Fruit fly (Drosophila melanogaster) whole organism, wandering third instar larva: ENCODE data around the gene LUBEL.
A peak's percentile ranks its signal among the peaks of the same experiment; 100 is the strongest.

ENCODE experiments used
- Abd-B ChIP-seq: fragments of >200 bp; optimal IDR thresholded peaks from 2 replicates; lab custom pipeline; 2017; ENCODE audit warnings: missing biosample characterization, missing genetic modification characterization
- CG32264 ChIP-seq: fragments of 200-800 bp; sonication (Bioruptor generic); optimal IDR thresholded peaks from 2 replicates; lab custom pipeline; 2016; ENCODE audit warnings: missing biosample characterization, missing genetic modification characterization
- Dfd ChIP-seq: fragments of >200 bp; optimal IDR thresholded peaks from 2 replicates; lab custom pipeline; 2017; ENCODE audit warnings: missing biosample characterization, missing genetic modification characterization
- Dif ChIP-seq: fragments of 200-275, 200-300 bp; sonication (Bioruptor generic); optimal IDR thresholded peaks from 2 replicates; lab custom pipeline; 2018; ENCODE audit warnings: missing biosample characterization, missing genetic modification characterization; ENCODE audit not compliant: partially characterized antibody
- GATAd ChIP-seq: sonication (Bioruptor generic); optimal IDR thresholded peaks from 2 replicates; lab custom pipeline; 2016; ENCODE audit warnings: missing biosample characterization, missing genetic modification characterization
- Hnf4 ChIP-seq: fragments of 200-800 bp; sonication (Bioruptor generic); optimal IDR thresholded peaks from 2 replicates; lab custom pipeline; 2016; ENCODE audit warnings: missing biosample characterization, mild to moderate bottlenecking, missing genetic modification characterization
- Hr78 ChIP-seq: fragments of >200 bp; optimal IDR thresholded peaks from 2 replicates; lab custom pipeline; 2017; ENCODE audit warnings: missing biosample characterization, missing genetic modification characterization
- Hr83 ChIP-seq: fragments of 200-300 bp; sonication (Bioruptor generic); optimal IDR thresholded peaks from 2 replicates; lab custom pipeline; 2016; ENCODE audit warnings: missing biosample characterization, mild to moderate bottlenecking, missing genetic modification characterization, moderate library complexity; ENCODE audit not compliant: poor library complexity, severe bottlenecking
- N ChIP-seq: fragments of >200 bp; optimal IDR thresholded peaks from 2 replicates; lab custom pipeline; 2018; ENCODE audit warnings: missing biosample characterization, missing external identifiers, missing genetic modification characterization
- Rel ChIP-seq, 2 experiments: fragments of 200-800 bp; sonication (Bioruptor generic) in 1 of 2; optimal IDR thresholded peaks; 2 replicates in 1 of 2; 3 replicates in 1 of 2; lab custom pipeline; 2016 to 2019; ENCODE audit warnings: mild to moderate bottlenecking in 2 of 2, missing biosample characterization in 2 of 2, missing genetic modification characterization in 2 of 2, moderate library complexity in 1 of 2
- Sp1 ChIP-seq: fragments of 200-800 bp; sonication (Bioruptor generic); optimal IDR thresholded peaks from 3 replicates; lab custom pipeline; 2019; ENCODE audit warnings: missing biosample characterization, mild to moderate bottlenecking, missing genetic modification characterization, moderate library complexity
- Vsx2 ChIP-seq: fragments of 200-300, 225-300 bp; sonication (Bioruptor generic); optimal IDR thresholded peaks from 2 replicates; lab custom pipeline; 2018; ENCODE audit warnings: missing biosample characterization, missing genetic modification characterization; ENCODE audit not compliant: partially characterized antibody
- br ChIP-seq: fragments of 200-800 bp; sonication (Bioruptor generic); optimal IDR thresholded peaks from 2 replicates; lab custom pipeline; 2016; ENCODE audit warnings: missing biosample characterization, missing genetic modification characterization
- brk ChIP-seq: fragments of 200-800 bp; sonication (Bioruptor generic); optimal IDR thresholded peaks from 2 replicates; lab custom pipeline; 2016; ENCODE audit warnings: missing biosample characterization, mild to moderate bottlenecking, missing genetic modification characterization
- dl ChIP-seq, 2 experiments: fragments of 175-275, 200-275 bp in 1 of 2; fragments of 200-275 bp in 1 of 2; sonication (Bioruptor generic); optimal IDR thresholded peaks; lab custom pipeline; 2018; ENCODE audit warnings: mild to moderate bottlenecking in 2 of 2, missing biosample characterization in 2 of 2, missing genetic modification characterization in 2 of 2, moderate library complexity in 2 of 2; ENCODE audit not compliant: partially characterized antibody in 2 of 2, insufficient read depth in 1 of 2
- dmrt93B ChIP-seq: fragments of 200-800 bp; sonication (Bioruptor generic); optimal IDR thresholded peaks from 2 replicates; lab custom pipeline; 2018; ENCODE audit warnings: missing biosample characterization, mild to moderate bottlenecking, missing genetic modification characterization
- dsf ChIP-seq: sonication (Bioruptor generic); optimal IDR thresholded peaks from 2 replicates; lab custom pipeline; 2016; ENCODE audit warnings: missing biosample characterization, missing genetic modification characterization, borderline replicate concordance
- ey ChIP-seq: fragments of 200-800 bp; sonication (Bioruptor generic); optimal IDR thresholded peaks from 2 replicates; lab custom pipeline; 2016; ENCODE audit warnings: missing biosample characterization, missing genetic modification characterization
- foxo ChIP-seq, 2 experiments: fragments of 200-800 bp; sonication (Bioruptor generic); optimal IDR thresholded peaks; 2 replicates in 1 of 2; 3 replicates in 1 of 2; lab custom pipeline; 2016 to 2017; ENCODE audit warnings: missing biosample characterization in 2 of 2, missing genetic modification characterization in 2 of 2
- fru ChIP-seq: fragments of 200-800 bp; sonication (Bioruptor generic); optimal IDR thresholded peaks from 3 replicates; lab custom pipeline; 2016; ENCODE audit warnings: missing biosample characterization, mild to moderate bottlenecking, missing genetic modification characterization
- h ChIP-seq: fragments of 200-800 bp; sonication (Bioruptor generic); optimal IDR thresholded peaks from 3 replicates; lab custom pipeline; 2016; ENCODE audit warnings: missing biosample characterization, mild to moderate bottlenecking, missing genetic modification characterization
- jim ChIP-seq: fragments of 175-275, 200-325 bp; sonication (Bioruptor generic); optimal IDR thresholded peaks from 2 replicates; lab custom pipeline; 2016; ENCODE audit warnings: missing biosample characterization, mild to moderate bottlenecking, missing genetic modification characterization
- lola ChIP-seq: fragments of >200 bp; optimal IDR thresholded peaks from 2 replicates; lab custom pipeline; 2017; ENCODE audit warnings: missing biosample characterization, missing genetic modification characterization
- pan ChIP-seq: fragments of >200 bp; optimal IDR thresholded peaks from 2 replicates; lab custom pipeline; 2017
- psq ChIP-seq: fragments of 200-800 bp; sonication (Bioruptor generic); optimal IDR thresholded peaks from 3 replicates; lab custom pipeline; 2017; ENCODE audit warnings: missing biosample characterization, mild to moderate bottlenecking, missing genetic modification characterization, moderate library complexity
- rgr ChIP-seq: fragments of 200-800 bp; sonication (Bioruptor generic); optimal IDR thresholded peaks from 3 replicates; lab custom pipeline; 2016; ENCODE audit warnings: missing biosample characterization, mild to moderate bottlenecking, missing genetic modification characterization
- sage ChIP-seq: fragments of 200-800 bp; sonication (Bioruptor generic); optimal IDR thresholded peaks from 2 replicates; lab custom pipeline; 2016; ENCODE audit warnings: missing biosample characterization, mild to moderate bottlenecking, missing genetic modification characterization
- sv ChIP-seq: fragments of 200-800 bp; sonication (Bioruptor generic); optimal IDR thresholded peaks from 3 replicates; lab custom pipeline; 2016; ENCODE audit warnings: missing biosample characterization, missing genetic modification characterization
- tai ChIP-seq: sonication (Bioruptor generic); optimal IDR thresholded peaks from 2 replicates; lab custom pipeline; 2016; ENCODE audit warnings: missing biosample characterization, missing genetic modification characterization
- usp ChIP-seq: fragments of >200 bp; optimal IDR thresholded peaks from 2 replicates; lab custom pipeline; 2017; ENCODE audit warnings: missing biosample characterization, missing genetic modification characterization
- woc ChIP-seq: sonication (Bioruptor generic); optimal IDR thresholded peaks from 2 replicates; lab custom pipeline; 2016; ENCODE audit warnings: missing biosample characterization, mild to moderate bottlenecking, missing genetic modification characterization

Gene LUBEL

dm6 chr2L:6740088-6740487, 32.5 kb downstream of the LUBEL start, which contains the start of gene TTLL3A:
TSS of gene TTLL3A (minus strand) at chr2L:6740188.
- no peak for TF ChIP-seq sage
- TF ChIP-seq foxo (GFP tag; optimal IDR thresholded peaks at IDR 0.05; lab: Kevin White, UChicago): no peak
- no peak for TF ChIP-seq Abd-B (GFP tag; lab: Kevin White, UChicago)
- TF ChIP-seq CG32264: no peak
- no peak for TF ChIP-seq tai (GFP tag; lab: Kevin White, UChicago)
- TF ChIP-seq Hr78 (GFP tag; lab: Kevin White, UChicago): no peak
- TF ChIP-seq Dif (GFP tag; lab: Kevin White, UChicago): no peak
- TF ChIP-seq usp: no peak
- TF ChIP-seq ey (GFP tag; lab: Kevin White, UChicago): no peak

- TF ChIP-seq Hr83 (GFP tag; lab: Kevin White, UChicago) (no peak), CG32264 (no peak), tai (GFP tag; lab: Kevin White, UChicago) (no peak), GATAd (GFP tag; lab: Kevin White, UChicago) (no peak), woc (GFP tag; lab: Kevin White, UChicago) (no peak), Vsx2 (GFP tag; lab: Kevin White, UChicago) (no peak), Hnf4 (GFP tag; lab: Kevin White, UChicago) (no peak), dl (GFP tag; optimal IDR thresholded peaks at IDR 0.05; lab: Kevin White, UChicago; ENCODE audit: insufficient read depth in 1 of 2, partially characterized antibody in 2 of 2) (no peak), lola (GFP tag; lab: Kevin White, UChicago) (no peak), Dfd (GFP tag; lab: Kevin White, UChicago) (no peak), dmrt93B (GFP tag; lab: Kevin White, UChicago) (no peak), sv (GFP tag; lab: Kevin White, UChicago) (no peak), dsf (no peak), usp (no peak)
These were observed 40.0 kb downstream of the LUBEL start, which contains the start of gene TTLL3B for dm6 chr2L:6732566-6732965. TSS of gene TTLL3B (plus strand) at chr2L:6732866.

DNA sequence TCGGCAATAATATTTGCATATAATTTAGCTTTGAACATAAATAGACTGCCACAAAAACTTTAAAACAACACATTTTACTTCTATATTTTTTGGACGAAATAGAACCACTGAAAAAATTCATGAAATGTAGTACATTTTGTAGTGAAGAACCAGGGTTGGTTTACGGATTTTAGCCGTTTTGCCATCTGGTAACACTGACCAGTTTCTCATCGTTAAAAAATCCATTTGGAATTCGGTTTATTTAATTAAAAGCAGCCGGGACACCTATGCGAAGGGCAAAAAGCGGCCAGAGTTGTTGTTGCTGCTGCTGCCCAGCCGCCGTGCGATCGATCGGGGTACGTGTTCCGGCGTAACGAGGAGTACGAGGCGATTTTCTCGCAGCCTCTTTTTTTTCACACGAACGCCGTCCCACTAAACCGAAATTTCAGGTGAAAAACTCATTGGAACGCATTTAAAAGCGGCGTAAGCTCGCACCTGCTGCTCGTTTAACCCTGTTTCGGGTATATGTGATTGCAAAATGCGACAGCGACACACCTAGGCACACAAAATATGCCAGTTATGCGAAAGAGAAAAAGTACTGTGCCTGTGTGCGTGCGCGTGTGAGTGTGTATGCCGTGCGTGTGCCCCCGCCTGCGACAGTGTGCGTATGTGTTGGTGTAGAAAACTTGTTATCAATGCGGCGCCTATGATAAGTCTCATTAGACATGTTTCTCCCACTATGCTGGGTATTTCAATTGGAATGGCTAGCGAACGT, 48.6 kb downstream of the LUBEL start, which contains the start of gene Liprin-alpha:
Gene Liprin-alpha, plus strand, starts transcription at position 154 of the 754 bp plus-strand sequence.
- TF ChIP-seq lola (GFP tag; lab: Kevin White, UChicago) (no peak), brk (no peak), tai (GFP tag; lab: Kevin White, UChicago) (no peak), pan (lab: Kevin White, UChicago) (no peak), psq (GFP tag; lab: Kevin White, UChicago) (no peak), Sp1 (GFP tag; lab: Kevin White, UChicago) (no peak), Abd-B (GFP tag; lab: Kevin White, UChicago) (peak; percentile 25), h (no peak), Hnf4 (GFP tag; lab: Kevin White, UChicago) (no peak), jim (GFP tag; lab: Kevin White, UChicago) (no peak), N (GFP tag; lab: Kevin White, UChicago) (peak; percentile 89), Rel (GFP tag; optimal IDR thresholded peaks at IDR 0.05; lab: Kevin White, UChicago) (no peak), Rel (tag; optimal IDR thresholded peaks at IDR 0.05; lab: Kevin White, UChicago) (no peak)

dm6 chr2L:6722822-6723749, 49.5 kb downstream of the LUBEL start, which contains the start of gene homer:
TSS of gene homer (minus strand) at chr2L:6723359.
- TF ChIP-seq dsf (peak; percentile 0), rgr (GFP tag; lab: Kevin White, UChicago) (peak; percentile 41), Hr83 (GFP tag; lab: Kevin White, UChicago) (peak; percentile 48), fru (peak; percentile 14), sage (peak; percentile 39), br (GFP tag; lab: Kevin White, UChicago) (peak; percentile 13), dmrt93B (GFP tag; lab: Kevin White, UChicago) (no peak), Dfd (GFP tag; lab: Kevin White, UChicago) (no peak), h (peak; percentile 44), Vsx2 (GFP tag; lab: Kevin White, UChicago) (peak; percentile 82)
